Worm (Caenorhabditis elegans): ENCODE results near the gene osm-3.

- TF ChIP-seq unc-62 (GFP tag; optimal IDR thresholded peaks at IDR 0.05) (no peak), F52B5.7 (tag; optimal IDR thresholded peaks at IDR 0.05) (no peak), sdz-38 (tag; optimal IDR thresholded peaks at IDR 0.05) (no peak), mcd-1 (GFP tag; IDR thresholded peaks at IDR 0.05) (no peak), nfya-1 (tag; optimal IDR thresholded peaks at IDR 0.05; ENCODE audit: borderline replicate concordance, insufficient read depth) (no peak), T26A5.8 (tag; optimal IDR thresholded peaks at IDR 0.05) (no peak), F22D6.2 (tag; optimal IDR thresholded peaks at IDR 0.05) (no peak), sea-2 (GFP tag; IDR thresholded peaks at IDR 0.05) (no peak)
Observed at ce11 chrIV:3774160-3774559, 26.7 kb downstream of the osm-3 start.

Measured in whole organism, young adult.